Fruit fly (Drosophila melanogaster) whole organism, embryonic: Measurements from ENCODE around the gene Or82a.
"Not testable (repeated sequence)": the region's sequence is repeated elsewhere in the genome, so short reads cannot be mapped to it uniquely, and the experiment has no call there.

Source experiments
- BtbVII ChIP-seq: fragments of 200-800 bp; sonication (Bioruptor generic); optimal IDR thresholded peaks from 3 replicates; lab custom pipeline; 2017; ENCODE audit warnings: missing biosample characterization, mild to moderate bottlenecking, missing genetic modification characterization
- Bteb2 ChIP-seq: fragments of 200-800 bp; sonication (Bioruptor generic); optimal IDR thresholded peaks from 2 replicates; lab custom pipeline; 2016; ENCODE audit warnings: missing biosample characterization, missing genetic modification characterization
- CG1024 ChIP-seq: fragments of 200-800 bp; sonication (Bioruptor generic); IDR thresholded peaks from 2 replicates; pipeline ENCODE4 v1.3.6; 2022; ENCODE audit warnings: missing biosample characterization, missing genetic modification characterization
- CG12391 ChIP-seq: fragments of 200-800 bp; sonication (Bioruptor generic); optimal IDR thresholded peaks from 3 replicates; lab custom pipeline; 2018; ENCODE audit warnings: missing biosample characterization, mild to moderate bottlenecking, missing genetic modification characterization, moderate library complexity
- CG12769 ChIP-seq: fragments of 200-800 bp; sonication (Bioruptor generic); optimal IDR thresholded peaks from 2 replicates; lab custom pipeline; 2019; ENCODE audit warnings: missing biosample characterization, mild to moderate bottlenecking, missing genetic modification characterization, moderate library complexity
- CG15696 ChIP-seq: fragments of 200-800 bp; sonication (Bioruptor generic); optimal IDR thresholded peaks from 2 replicates; lab custom pipeline; 2019; ENCODE audit warnings: missing biosample characterization, mild to moderate bottlenecking, missing genetic modification characterization, moderate library complexity
- CG18262 ChIP-seq: fragments of 200-800 bp; optimal IDR thresholded peaks from 3 replicates; lab custom pipeline; 2019; ENCODE audit warnings: missing biosample characterization, mild to moderate bottlenecking, missing genetic modification characterization, moderate library complexity
- CG2678 ChIP-seq: fragments of 200-800 bp; sonication (Bioruptor generic); optimal IDR thresholded peaks from 3 replicates; lab custom pipeline; 2019; ENCODE audit warnings: missing biosample characterization, mild to moderate bottlenecking, missing genetic modification characterization, moderate library complexity
- CG31388 ChIP-seq: fragments of 200-800 bp; sonication (Bioruptor generic); optimal IDR thresholded peaks from 2 replicates; lab custom pipeline; 2016; ENCODE audit warnings: missing biosample characterization, missing genetic modification characterization
- CG4424 ChIP-seq: fragments of 200-800 bp; sonication (Bioruptor generic); optimal IDR thresholded peaks from 3 replicates; lab custom pipeline; 2016; ENCODE audit warnings: missing biosample characterization, missing genetic modification characterization
- CG8089 ChIP-seq: fragments of 200-800 bp; sonication (Bioruptor generic); optimal IDR thresholded peaks from 3 replicates; lab custom pipeline; 2016; ENCODE audit warnings: missing biosample characterization, missing genetic modification characterization
- CG9932 ChIP-seq: fragments of 200-800 bp; sonication (Bioruptor generic); IDR thresholded peaks from 2 replicates; pipeline ENCODE4 v1.3.6; 2022; ENCODE audit warnings: missing biosample characterization, missing genetic modification characterization
- Chrac-16 ChIP-seq: fragments of 200-800 bp; sonication (Bioruptor generic); optimal IDR thresholded peaks from 3 replicates; lab custom pipeline; 2016; ENCODE audit warnings: missing biosample characterization, missing genetic modification characterization
- CkIIα-i1 ChIP-seq: fragments of 200-800 bp; sonication (Bioruptor generic); IDR thresholded peaks from 2 replicates; pipeline ENCODE4 v1.3.6; 2022; ENCODE audit warnings: missing biosample characterization, missing genetic modification characterization
- Dek ChIP-seq: fragments of 200-800 bp; sonication (Bioruptor generic); optimal IDR thresholded peaks from 3 replicates; lab custom pipeline; 2019; ENCODE audit warnings: missing biosample characterization, mild to moderate bottlenecking, missing genetic modification characterization, moderate library complexity
- Doc3 ChIP-seq: fragments of 200-800 bp; sonication (Bioruptor generic); IDR thresholded peaks from 3 replicates; pipeline ENCODE4 v1.3.6; 2022; ENCODE audit warnings: missing biosample characterization, missing genetic modification characterization; ENCODE audit not compliant: partially characterized antibody
- Dp ChIP-seq: fragments of 200-800 bp; sonication (Bioruptor generic); optimal IDR thresholded peaks from 2 replicates; lab custom pipeline; 2018; ENCODE audit warnings: missing biosample characterization, mild to moderate bottlenecking, missing genetic modification characterization, moderate library complexity
- H2.0 ChIP-seq: fragments of 200-800 bp; sonication (Bioruptor generic); IDR thresholded peaks from 2 replicates; pipeline ENCODE4 v1.3.6; 2022; ENCODE audit warnings: missing biosample characterization, missing genetic modification characterization
- HLH54F ChIP-seq: fragments of 200-800 bp; sonication (Bioruptor generic); optimal IDR thresholded peaks from 3 replicates; lab custom pipeline; 2016; ENCODE audit warnings: missing biosample characterization, missing genetic modification characterization
- Hand ChIP-seq: fragments of 200-800 bp; sonication (Bioruptor generic); optimal IDR thresholded peaks from 2 replicates; lab custom pipeline; 2017; ENCODE audit warnings: mild to moderate bottlenecking, missing biosample characterization, missing genetic modification reagents, missing genetic modification characterization
- Hmr ChIP-seq: fragments of 200-800 bp; sonication (Bioruptor generic); optimal IDR thresholded peaks from 3 replicates; lab custom pipeline; 2017; ENCODE audit warnings: mild to moderate bottlenecking, missing biosample characterization, missing genetic modification reagents, missing genetic modification characterization
- Tbp ChIP-seq: fragments of >200 bp; optimal IDR thresholded peaks from 2 replicates; lab custom pipeline; 2018; ENCODE audit warnings: missing biosample characterization, missing genetic modification characterization
- Usf ChIP-seq: fragments of 200-800 bp; sonication (Bioruptor generic); optimal IDR thresholded peaks from 2 replicates; lab custom pipeline; 2017; ENCODE audit warnings: missing genotype, missing biosample characterization, missing genetic modification characterization
- ab ChIP-seq: fragments of 200-800 bp; sonication (Bioruptor generic); optimal IDR thresholded peaks from 2 replicates; lab custom pipeline; 2016; ENCODE audit warnings: missing biosample characterization, missing genetic modification characterization
- chif ChIP-seq, 2 experiments: fragments of 200-800 bp; sonication (Bioruptor generic); optimal IDR thresholded peaks; 3 replicates each; lab custom pipeline; 2016; ENCODE audit warnings: missing biosample characterization in 2 of 2, missing genetic modification characterization in 2 of 2
- chm ChIP-seq: fragments of 200-800 bp; sonication (Bioruptor generic); IDR thresholded peaks from 2 replicates; pipeline ENCODE4 v1.3.6; 2022; ENCODE audit warnings: missing biosample characterization, missing genetic modification characterization
- chn ChIP-seq: fragments of 200-800 bp; sonication (Bioruptor generic); optimal IDR thresholded peaks from 2 replicates; lab custom pipeline; 2016; ENCODE audit warnings: missing biosample characterization, missing genetic modification characterization
- da ChIP-seq: fragments of 200-800 bp; sonication (Bioruptor generic); optimal IDR thresholded peaks from 2 replicates; lab custom pipeline; 2016; ENCODE audit warnings: missing biosample characterization, missing genetic modification characterization
- dati ChIP-seq: fragments of 200-800 bp; sonication (Bioruptor generic); IDR thresholded peaks from 2 replicates; pipeline ENCODE4 v1.3.6; 2022; ENCODE audit warnings: missing biosample characterization, missing genetic modification characterization
- dm ChIP-seq: fragments of 200-800 bp; sonication (Bioruptor generic); optimal IDR thresholded peaks from 3 replicates; lab custom pipeline; 2016; ENCODE audit warnings: missing biosample characterization, missing genetic modification characterization
- emc ChIP-seq: fragments of 200-800 bp; sonication (Bioruptor generic); optimal IDR thresholded peaks from 2 replicates; lab custom pipeline; 2016; ENCODE audit warnings: missing biosample characterization, missing genetic modification characterization
- eve ChIP-seq, 2 experiments: fragments of >200 bp; optimal IDR thresholded peaks; 2 replicates each; lab custom pipeline; 2017; ENCODE audit warnings: missing biosample characterization in 2 of 2, missing genetic modification characterization in 2 of 2
- exex ChIP-seq: fragments of 200-800 bp; sonication (Bioruptor generic); optimal IDR thresholded peaks from 4 replicates; lab custom pipeline; 2018; ENCODE audit warnings: missing biosample characterization, mild to moderate bottlenecking, missing genetic modification characterization, moderate library complexity
- fru ChIP-seq: fragments of >200 bp; optimal IDR thresholded peaks from 2 replicates; lab custom pipeline; 2017
- fu2 ChIP-seq: fragments of 200-800 bp; sonication (Bioruptor generic); optimal IDR thresholded peaks from 2 replicates; lab custom pipeline; 2016; ENCODE audit warnings: missing biosample characterization, missing genetic modification characterization
- ham ChIP-seq: fragments of 200-800 bp; sonication (Bioruptor generic); IDR thresholded peaks from 2 replicates; pipeline ENCODE4 v1.3.6; 2022; ENCODE audit warnings: missing biosample characterization, missing genetic modification characterization
- kah ChIP-seq: fragments of 200-800 bp; sonication (Bioruptor generic); optimal IDR thresholded peaks from 2 replicates; lab custom pipeline; 2018; ENCODE audit warnings: missing biosample characterization, mild to moderate bottlenecking, missing genetic modification characterization
- lbe ChIP-seq: fragments of 200-800 bp; sonication (Bioruptor generic); optimal IDR thresholded peaks from 2 replicates; lab custom pipeline; 2016; ENCODE audit warnings: missing biosample characterization, mild to moderate bottlenecking, missing genetic modification characterization
- oc ChIP-seq: fragments of 200-800 bp; sonication (Bioruptor generic); optimal IDR thresholded peaks from 2 replicates; lab custom pipeline; 2018; ENCODE audit warnings: missing biosample characterization, mild to moderate bottlenecking, missing genetic modification characterization, moderate library complexity
- pb ChIP-seq: fragments of 200-800 bp; sonication (Bioruptor generic); optimal IDR thresholded peaks from 3 replicates; lab custom pipeline; 2016; ENCODE audit warnings: missing biosample characterization, missing genetic modification characterization
- psq ChIP-seq: fragments of 200-800 bp; sonication (Bioruptor generic); optimal IDR thresholded peaks from 2 replicates; lab custom pipeline; 2017; ENCODE audit warnings: missing biosample characterization, missing genetic modification characterization
- seq ChIP-seq: fragments of 200-800 bp; sonication (Bioruptor generic); IDR thresholded peaks from 2 replicates; pipeline ENCODE4 v1.3.6; 2022; ENCODE audit warnings: missing biosample characterization, missing genetic modification characterization
- sr ChIP-seq: fragments of 200-800 bp; sonication (Bioruptor generic); IDR thresholded peaks from 3 replicates; pipeline ENCODE4 v1.3.6; 2022; ENCODE audit warnings: missing biosample characterization, missing genetic modification characterization
- stwl ChIP-seq: fragments of 200-800 bp; sonication (Bioruptor generic); optimal IDR thresholded peaks from 3 replicates; lab custom pipeline; 2018; ENCODE audit warnings: missing biosample characterization, mild to moderate bottlenecking, missing genetic modification characterization, moderate library complexity
- sug ChIP-seq: fragments of 200-800 bp; optimal IDR thresholded peaks from 2 replicates; lab custom pipeline; 2019; ENCODE audit warnings: missing biosample characterization, mild to moderate bottlenecking, missing genetic modification characterization, moderate library complexity
- tup ChIP-seq: fragments of 200-800 bp; sonication (Bioruptor generic); optimal IDR thresholded peaks from 2 replicates; lab custom pipeline; 2016; ENCODE audit warnings: missing biosample characterization, mild to moderate bottlenecking, missing genetic modification characterization, moderate library complexity
- vfl ChIP-seq: fragments of 200-800 bp; sonication (Bioruptor generic); optimal IDR thresholded peaks from 2 replicates; lab custom pipeline; 2016; ENCODE audit warnings: missing biosample characterization, missing genetic modification characterization
- zfh1 ChIP-seq: fragments of 200-800 bp; sonication (Bioruptor generic); IDR thresholded peaks from 3 replicates; pipeline ENCODE4 v1.3.6; 2022; ENCODE audit warnings: missing biosample characterization, missing genetic modification characterization
- zfh2 ChIP-seq: fragments of 200-800 bp; sonication (Bioruptor generic); optimal IDR thresholded peaks from 2 replicates; lab custom pipeline; 2016; ENCODE audit warnings: missing biosample characterization, missing genetic modification characterization

Or82a gene

dm6 chr3R:4256672-4257071 lies at the start of gene Or82a:
Gene Or82a (plus strand): TSS chr3R:4256972.
- TF ChIP-seq dm (GFP tag; lab: Kevin White, UChicago) = no peak
- no peak for TF ChIP-seq Tbp (GFP tag; lab: Kevin White, UChicago)
- no peak for TF ChIP-seq sug
- no peak for TF ChIP-seq fru (lab: Kevin White, UChicago)
- no peak for TF ChIP-seq stwl (tag; lab: Kevin White, UChicago)
- TF ChIP-seq CG8089 (GFP tag; lab: Kevin White, UChicago) = no peak
- no peak for TF ChIP-seq sr (GFP tag; lab: Robert Waterston, UW)
- no peak for TF ChIP-seq zfh1 (GFP tag; lab: Robert Waterston, UW)
- TF ChIP-seq H2.0 (GFP tag; lab: Robert Waterston, UW) = no peak
- no peak for TF ChIP-seq ab (GFP tag; lab: Kevin White, UChicago)
- no peak for TF ChIP-seq CG12769 (tag; lab: Kevin White, UChicago)
- TF ChIP-seq chn (GFP tag; lab: Kevin White, UChicago) = no peak
- no peak for TF ChIP-seq chif (GFP tag; optimal IDR thresholded peaks at IDR 0.05; lab: Kevin White, UChicago)
- TF ChIP-seq emc (GFP tag; lab: Kevin White, UChicago) = no peak

dm6 chr3R:4211483-4211882 lies 45.3 kb upstream of the Or82a start, which contains the start of gene aux:
Gene aux (plus strand): TSS chr3R:4211783.
- not testable (repeated sequence) for TF ChIP-seq pb (GFP tag; lab: Kevin White, UChicago); Hand (GFP tag; lab: Kevin White, UChicago); eve (GFP tag; optimal IDR thresholded peaks at IDR 0.05; lab: Kevin White, UChicago)

- TF ChIP-seq CG15696 (tag; lab: Kevin White, UChicago) (no peak), oc (tag; lab: Kevin White, UChicago) (peak; percentile 79), da (GFP tag; lab: Kevin White, UChicago) (no peak), lbe (GFP tag; lab: Kevin White, UChicago) (no peak), kah (peak; percentile 56), CG31388 (GFP tag; lab: Kevin White, UChicago) (peak; percentile 40), CG4424 (peak; percentile 78), Bteb2 (peak; percentile 32), CkIIα-i1 (GFP tag; lab: Robert Waterston, UW) (peak; percentile 54; the same call in 1 of the 2 replicates), dati (peak; percentile 77), Dp (no peak), psq (GFP tag; lab: Kevin White, UChicago) (no peak), seq (GFP tag; lab: Robert Waterston, UW) (peak; percentile 77), Doc3 (GFP tag; lab: Robert Waterston, UW) (no peak), BtbVII (GFP tag; lab: Kevin White, UChicago) (peak; percentile 59), vfl (no peak), Usf (GFP tag; lab: Kevin White, UChicago) (no peak), CG1024 (peak; percentile 84), Chrac-16 (GFP tag; lab: Kevin White, UChicago) (peak; percentile 59), HLH54F (GFP tag; lab: Kevin White, UChicago) (peak; percentile 68), exex (tag; lab: Kevin White, UChicago) (no peak), chn (GFP tag; lab: Kevin White, UChicago) (peak; percentile 71), CG18262 (peak; percentile 71), fu2 (GFP tag; lab: Kevin White, UChicago) (peak; percentile 61), stwl (tag; lab: Kevin White, UChicago) (no peak), ham (GFP tag; lab: Robert Waterston, UW) (peak; percentile 50; the same call in 1 of the 2 replicates), Dek (tag; lab: Kevin White, UChicago) (peak; percentile 44), CG12391 (tag; lab: Kevin White, UChicago) (no peak), zfh2 (GFP tag; lab: Kevin White, UChicago) (peak; percentile 12), chm (GFP tag; lab: Robert Waterston, UW) (peak; percentile 50; the same call in 1 of the 2 replicates), tup (GFP tag; lab: Kevin White, UChicago) (peak; percentile 32), CG2678 (tag; lab: Kevin White, UChicago) (peak; percentile 75), Hmr (GFP tag; lab: Kevin White, UChicago) (peak; percentile 62), CG9932 (peak; percentile 55; the same call in 1 of the 2 replicates)
Observed at dm6 chr3R:4214038-4214437, 42.7 kb upstream of the Or82a start.
